Fruit fly (Drosophila melanogaster): ENCODE measurements around the gene CG15282.

CG15282 gene

dm6 chr2L:14712245-14712644, at the start of gene CG15282:
Gene CG15282, plus strand, starts transcription at chr2L:14712471.
- TF ChIP-seq usp (GFP tag; optimal IDR thresholded peaks at IDR 0.05) (no peak), CG8478 (optimal IDR thresholded peaks at IDR 0.05) (no peak), pan (optimal IDR thresholded peaks at IDR 0.05) (no peak), psq (optimal IDR thresholded peaks at IDR 0.05) (no peak), Dll (optimal IDR thresholded peaks at IDR 0.05) (no peak), EcR (GFP tag; optimal IDR thresholded peaks at IDR 0.05) (no peak)

dm6 chr2L:14663147-14663546, 49.1 kb upstream of the CG15282 start:
- no peak for TF ChIP-seq psq (optimal IDR thresholded peaks at IDR 0.05)
- TF ChIP-seq EcR (GFP tag; optimal IDR thresholded peaks at IDR 0.05) = no peak
- TF ChIP-seq pan (optimal IDR thresholded peaks at IDR 0.05) = no peak
- no peak for TF ChIP-seq CG8478 (optimal IDR thresholded peaks at IDR 0.05)
- TF ChIP-seq usp (GFP tag; optimal IDR thresholded peaks at IDR 0.05) = no peak
- TF ChIP-seq Dll (optimal IDR thresholded peaks at IDR 0.05) = no peak

dm6 chr2L:14664361-14664760, 47.9 kb upstream of the CG15282 start:
- TF ChIP-seq CG8478 (optimal IDR thresholded peaks at IDR 0.05) = no peak
- TF ChIP-seq EcR (GFP tag; optimal IDR thresholded peaks at IDR 0.05) = no peak
- TF ChIP-seq usp (GFP tag; optimal IDR thresholded peaks at IDR 0.05) = no peak
- no peak for TF ChIP-seq Dll (optimal IDR thresholded peaks at IDR 0.05)
- no peak for TF ChIP-seq psq (optimal IDR thresholded peaks at IDR 0.05)
- TF ChIP-seq pan (optimal IDR thresholded peaks at IDR 0.05) = no peak

DNA sequence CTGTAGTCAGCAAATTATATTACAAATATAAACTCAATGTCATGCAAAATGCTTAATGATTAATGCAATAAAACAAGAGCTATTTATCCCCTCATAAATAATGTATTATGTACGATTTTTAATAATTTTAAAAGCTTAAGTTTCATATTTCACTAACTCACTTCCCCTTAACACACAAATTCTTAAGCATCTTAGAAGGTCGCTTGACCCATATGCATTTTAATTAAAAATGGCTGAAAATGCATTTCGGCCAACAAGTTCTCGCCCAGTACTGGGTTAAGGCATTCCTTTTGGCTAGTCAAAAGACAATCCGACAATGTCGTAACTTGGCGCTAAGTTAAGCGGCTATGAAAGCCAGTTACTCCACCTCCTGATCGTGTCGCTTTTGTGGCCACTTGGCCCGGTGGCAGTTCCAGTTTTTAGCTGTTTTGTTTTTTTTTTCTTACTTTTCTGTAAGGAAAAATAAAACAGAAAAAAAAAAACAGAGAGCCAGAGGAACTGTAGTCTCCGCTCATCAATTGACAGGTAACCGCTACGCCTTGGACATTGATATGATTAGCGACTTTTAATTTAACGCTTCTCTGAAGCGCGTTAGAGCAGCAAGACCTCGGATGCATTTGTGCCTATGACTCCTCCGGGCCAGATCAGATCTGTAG, 47.2 kb upstream of the CG15282 start:
- no peak for TF ChIP-seq Dll (optimal IDR thresholded peaks at IDR 0.05)
- TF ChIP-seq pan (optimal IDR thresholded peaks at IDR 0.05) = no peak
- TF ChIP-seq psq (optimal IDR thresholded peaks at IDR 0.05) = no peak
- TF ChIP-seq usp (GFP tag; optimal IDR thresholded peaks at IDR 0.05) = no peak
- no peak for TF ChIP-seq CG8478 (optimal IDR thresholded peaks at IDR 0.05)
- TF ChIP-seq EcR (GFP tag; optimal IDR thresholded peaks at IDR 0.05) = no peak

DNA sequence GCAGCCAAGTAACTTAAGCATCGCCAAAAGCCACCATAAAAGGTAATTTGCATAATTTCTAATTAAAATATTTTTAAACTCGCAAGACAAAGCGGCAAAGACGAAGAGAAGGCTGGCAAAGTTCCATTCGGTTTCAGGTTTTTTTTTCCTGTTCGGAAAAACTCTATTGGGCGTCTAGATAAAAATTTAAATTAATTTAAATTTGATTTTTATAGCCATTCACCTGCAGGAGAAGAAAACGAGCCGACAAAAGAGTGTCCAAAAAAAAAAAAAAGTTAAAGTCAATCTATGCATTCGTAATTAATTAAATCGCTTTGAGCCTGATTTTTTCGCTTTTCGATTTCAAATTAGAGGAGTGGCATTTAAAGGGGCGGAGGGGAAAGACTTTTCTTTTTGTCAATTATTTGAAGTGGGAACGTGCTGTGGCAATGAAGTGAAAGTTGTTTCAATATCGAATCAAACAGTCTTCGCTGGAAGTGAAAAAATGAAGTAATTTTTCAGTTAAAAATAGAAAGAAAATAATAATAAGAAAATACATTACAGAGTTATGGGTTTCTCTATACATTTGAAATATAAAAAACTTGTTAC, 44.0 kb upstream of the CG15282 start:
- TF ChIP-seq pan (optimal IDR thresholded peaks at IDR 0.05) = no peak
- no peak for TF ChIP-seq Dll (optimal IDR thresholded peaks at IDR 0.05)
- no peak for TF ChIP-seq CG8478 (optimal IDR thresholded peaks at IDR 0.05)
- no peak for TF ChIP-seq usp (GFP tag; optimal IDR thresholded peaks at IDR 0.05)
- TF ChIP-seq EcR (GFP tag; optimal IDR thresholded peaks at IDR 0.05) = no peak
- no peak for TF ChIP-seq psq (optimal IDR thresholded peaks at IDR 0.05)

- TF ChIP-seq Dll (optimal IDR thresholded peaks at IDR 0.05) = no peak
- TF ChIP-seq EcR (GFP tag; optimal IDR thresholded peaks at IDR 0.05) = no peak
- no peak for TF ChIP-seq pan (optimal IDR thresholded peaks at IDR 0.05)
- TF ChIP-seq usp (GFP tag; optimal IDR thresholded peaks at IDR 0.05) = no peak
- TF ChIP-seq psq (optimal IDR thresholded peaks at IDR 0.05) = no peak
- TF ChIP-seq CG8478 (optimal IDR thresholded peaks at IDR 0.05) = no peak
Observed at dm6 chr2L:14668907-14669306, 43.4 kb upstream of the CG15282 start.

DNA sequence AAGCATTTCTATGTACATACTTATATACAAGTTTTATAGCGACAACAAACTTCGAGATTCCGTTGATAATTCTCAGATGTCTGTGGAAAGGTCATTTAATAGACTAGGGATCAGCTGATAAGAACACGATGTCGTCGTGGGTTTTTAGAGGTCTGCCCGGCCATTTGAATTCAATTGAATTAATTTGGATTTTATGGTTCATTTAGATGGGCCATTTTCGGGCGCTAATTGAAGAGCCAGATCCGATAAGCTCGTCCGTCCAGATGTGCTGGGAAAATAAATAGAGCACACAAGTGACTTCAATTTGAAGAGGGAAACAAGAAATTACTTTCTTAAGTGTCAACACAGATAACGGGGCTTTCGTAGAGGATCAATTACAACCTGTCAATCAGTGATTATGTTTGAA, 38.7 kb upstream of the CG15282 start:
- no peak for TF ChIP-seq CG8478 (optimal IDR thresholded peaks at IDR 0.05)
- TF ChIP-seq pan (optimal IDR thresholded peaks at IDR 0.05) = no peak
- no peak for TF ChIP-seq EcR (GFP tag; optimal IDR thresholded peaks at IDR 0.05)
- no peak for TF ChIP-seq usp (GFP tag; optimal IDR thresholded peaks at IDR 0.05)
- TF ChIP-seq psq (optimal IDR thresholded peaks at IDR 0.05) = no peak
- no peak for TF ChIP-seq Dll (optimal IDR thresholded peaks at IDR 0.05)

- no peak for TF ChIP-seq Dll (optimal IDR thresholded peaks at IDR 0.05)
- no peak for TF ChIP-seq pan (optimal IDR thresholded peaks at IDR 0.05)
- no peak for TF ChIP-seq EcR (GFP tag; optimal IDR thresholded peaks at IDR 0.05)
- TF ChIP-seq usp (GFP tag; optimal IDR thresholded peaks at IDR 0.05) = no peak
- no peak for TF ChIP-seq psq (optimal IDR thresholded peaks at IDR 0.05)
- TF ChIP-seq CG8478 (optimal IDR thresholded peaks at IDR 0.05) = no peak
Observed at dm6 chr2L:14674606-14675100, 37.6 kb upstream of the CG15282 start.

- no peak for TF ChIP-seq usp (GFP tag; optimal IDR thresholded peaks at IDR 0.05)
- no peak for TF ChIP-seq pan (optimal IDR thresholded peaks at IDR 0.05)
- TF ChIP-seq EcR (GFP tag; optimal IDR thresholded peaks at IDR 0.05) = no peak
- TF ChIP-seq Dll (optimal IDR thresholded peaks at IDR 0.05) = no peak
- TF ChIP-seq CG8478 (optimal IDR thresholded peaks at IDR 0.05) = no peak
Observed at dm6 chr2L:14676695-14677094, 35.6 kb upstream of the CG15282 start.

DNA sequence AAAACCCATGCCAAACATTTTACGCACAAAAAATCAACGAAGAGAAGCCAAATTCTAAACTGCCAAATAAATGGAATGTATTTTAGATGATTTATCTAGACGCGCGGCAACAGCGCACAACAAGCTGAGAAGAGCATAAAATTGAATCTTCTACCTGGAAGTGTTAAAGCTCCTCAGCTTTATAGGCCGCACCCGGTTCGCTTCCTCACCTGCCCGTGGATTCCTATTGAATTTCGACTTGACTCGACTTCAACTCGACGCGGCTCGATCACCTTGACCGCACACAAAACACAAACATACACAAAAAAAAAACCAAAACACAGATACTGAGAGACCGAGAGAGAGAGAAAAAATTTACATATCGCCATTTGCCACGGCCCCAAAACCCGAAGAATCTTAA, 32.7 kb upstream of the CG15282 start:
- TF ChIP-seq pan (optimal IDR thresholded peaks at IDR 0.05) (no peak), CG8478 (optimal IDR thresholded peaks at IDR 0.05) (no peak), Dll (optimal IDR thresholded peaks at IDR 0.05) (no peak), EcR (GFP tag; optimal IDR thresholded peaks at IDR 0.05) (no peak), usp (GFP tag; optimal IDR thresholded peaks at IDR 0.05) (no peak), psq (optimal IDR thresholded peaks at IDR 0.05) (no peak)

dm6 chr2L:14680371-14680899, 31.8 kb upstream of the CG15282 start:
- TF ChIP-seq CG8478 (optimal IDR thresholded peaks at IDR 0.05) (no peak), EcR (GFP tag; optimal IDR thresholded peaks at IDR 0.05) (no peak), Dll (optimal IDR thresholded peaks at IDR 0.05) (no peak), usp (GFP tag; optimal IDR thresholded peaks at IDR 0.05) (no peak), psq (optimal IDR thresholded peaks at IDR 0.05) (no peak)

DNA sequence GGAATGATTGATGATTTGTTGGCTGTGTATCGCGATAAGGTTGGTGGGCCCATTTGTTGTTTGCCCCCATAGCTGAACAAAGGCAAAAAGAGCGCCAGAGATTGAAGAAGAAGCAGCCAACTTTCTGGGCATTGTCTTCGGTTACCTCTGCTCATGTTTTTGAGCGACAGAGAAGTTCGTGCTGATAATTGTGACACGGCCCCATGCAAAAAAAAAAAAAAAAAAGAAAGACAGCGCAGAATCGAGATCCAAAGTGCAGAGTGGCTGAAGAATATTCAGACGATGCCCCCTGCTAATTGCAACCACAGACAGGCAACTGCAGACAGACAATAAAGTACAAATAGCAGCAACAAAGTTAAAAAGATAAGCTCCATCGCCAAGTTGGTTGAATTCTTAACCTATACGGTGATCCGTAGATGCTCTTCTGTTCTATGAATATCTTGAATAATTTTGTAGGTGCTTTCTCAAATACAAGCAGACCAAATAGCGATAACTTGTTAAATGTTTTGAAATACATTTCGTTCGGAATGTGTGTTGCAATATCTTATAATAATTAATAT, 29.9 kb upstream of the CG15282 start:
- TF ChIP-seq psq (optimal IDR thresholded peaks at IDR 0.05) (no peak), EcR (GFP tag; optimal IDR thresholded peaks at IDR 0.05) (peak in 1 of 2 experiments; percentile 21)

Measured in whole organism.